Worm (Caenorhabditis elegans) whole organism, young adult: Measurements from ENCODE around the gene fbxa-221.
"Not testable (repeated sequence)": the region's sequence is repeated elsewhere in the genome, so short reads cannot be mapped to it uniquely, and the experiment has no call there.

Experiments used
- B0019.2 ChIP-seq: fragments of 200-800 bp; sonication (Bioruptor generic); conservative IDR thresholded peaks from 2 replicates; pipeline ENCODE4 v1.3.6; 2022; ENCODE audit warnings: missing genetic modification reagents, missing genetic modification characterization, missing compliant biosample characterization
- F22D6.2 ChIP-seq: sonication (generic microtip); optimal IDR thresholded peaks from 2 replicates; lab custom pipeline; 2016; ENCODE audit warnings: mild to moderate bottlenecking, missing genetic modification characterization, missing compliant biosample characterization
- F55B11.4 ChIP-seq: sonication (generic microtip); optimal IDR thresholded peaks from 2 replicates; lab custom pipeline; 2016; ENCODE audit warnings: missing compliant biosample characterization, missing genetic modification characterization, borderline replicate concordance; ENCODE audit not compliant: insufficient read depth
- F57C9.4 ChIP-seq: sonication (generic microtip); optimal IDR thresholded peaks from 2 replicates; lab custom pipeline; 2017; ENCODE audit warnings: mild to moderate bottlenecking, missing genetic modification characterization, missing compliant biosample characterization
- T26A5.8 ChIP-seq: sonication (generic microtip); optimal IDR thresholded peaks from 2 replicates; lab custom pipeline; 2016; ENCODE audit warnings: missing genetic modification characterization, missing compliant biosample characterization
- Y56A3A.18 ChIP-seq: fragments of 200-800 bp; sonication (Bioruptor generic); IDR thresholded peaks from 2 replicates; pipeline ENCODE4 v1.3.6; 2022; ENCODE audit warnings: missing genetic modification reagents, missing genetic modification characterization, missing compliant biosample characterization
- ZK185.1 ChIP-seq: sonication (generic microtip); optimal IDR thresholded peaks from 2 replicates; lab custom pipeline; 2016; ENCODE audit warnings: mild to moderate bottlenecking, missing genetic modification characterization, missing compliant biosample characterization; ENCODE audit not compliant: poor library complexity, severe bottlenecking
- aptf-3 ChIP-seq: fragments of 200-800 bp; sonication (Bioruptor generic); IDR thresholded peaks from 2 replicates; pipeline ENCODE4 v1.3.6; 2022; ENCODE audit warnings: missing genetic modification characterization, missing compliant biosample characterization
- bed-2 ChIP-seq: fragments of 200-800 bp; sonication (Bioruptor generic); IDR thresholded peaks from 2 replicates; pipeline ENCODE4 v1.3.6; 2022; ENCODE audit warnings: missing genetic modification reagents, missing genetic modification characterization, missing compliant biosample characterization
- cebp-1 ChIP-seq, 2 experiments: fragments of 200-800 bp in 1 of 2; sonication (Bioruptor generic) in 1 of 2; sonication (generic microtip) in 1 of 2; IDR thresholded peaks in 1 of 2; optimal IDR thresholded peaks in 1 of 2; 2 replicates each; pipeline versions ENCODE4 v1.3.6 to Lab custom; 2017 to 2022; ENCODE audit warnings: missing compliant biosample characterization in 2 of 2, missing genetic modification characterization in 2 of 2, mild to moderate bottlenecking in 1 of 2, missing genetic modification reagents in 1 of 2, moderate library complexity in 1 of 2
- ceh-100 ChIP-seq: fragments of 200-800 bp; sonication (Bioruptor generic); IDR thresholded peaks from 2 replicates; pipeline ENCODE4 v1.3.6; 2022; ENCODE audit warnings: missing genetic modification reagents, missing genetic modification characterization, missing compliant biosample characterization
- dpl-1 ChIP-seq: fragments of 150-350 bp; optimal IDR thresholded peaks from 2 replicates; lab custom pipeline; 2014; ENCODE audit warnings: missing biosample characterization, missing genetic modification reagents, missing genetic modification characterization
- egl-18 ChIP-seq: fragments of 200-800 bp; sonication (Bioruptor generic); IDR thresholded peaks from 2 replicates; pipeline ENCODE4 v1.3.6; 2022; ENCODE audit warnings: missing genetic modification reagents, missing genetic modification characterization, missing compliant biosample characterization
- egrh-3 ChIP-seq: fragments of 200-800 bp; sonication (Bioruptor generic); IDR thresholded peaks from 2 replicates; pipeline ENCODE4 v1.3.6; 2022; ENCODE audit warnings: missing genetic modification reagents, missing genetic modification characterization, missing compliant biosample characterization
- ekl-4 ChIP-seq: fragments of 200-800 bp; sonication (Bioruptor generic); IDR thresholded peaks from 2 replicates; pipeline ENCODE4 v1.3.6; 2022; ENCODE audit warnings: missing genetic modification reagents, missing genetic modification characterization, missing compliant biosample characterization
- hlh-12 ChIP-seq: sonication (generic microtip); optimal IDR thresholded peaks from 2 replicates; lab custom pipeline; 2016; ENCODE audit warnings: missing genetic modification characterization, missing compliant biosample characterization
- hlh-26 ChIP-seq: fragments of 200-800 bp; sonication (Bioruptor generic); conservative IDR thresholded peaks from 2 replicates; pipeline ENCODE4 v1.3.6; 2022; ENCODE audit warnings: missing genetic modification reagents, missing genetic modification characterization, missing compliant biosample characterization
- hrde-1 ChIP-seq: sonication (generic microtip); optimal IDR thresholded peaks from 2 replicates; lab custom pipeline; 2016; ENCODE audit warnings: missing genetic modification characterization, mild to moderate bottlenecking, missing compliant biosample characterization, moderate library complexity, missing genotype, missing genetic modification reagents, borderline replicate concordance
- lin-26 ChIP-seq: fragments of 200-800 bp; sonication (Bioruptor generic); IDR thresholded peaks from 2 replicates; pipeline ENCODE4 v1.3.6; 2022; ENCODE audit warnings: missing genetic modification reagents, missing genetic modification characterization, missing compliant biosample characterization
- lin-35 ChIP-seq, 3 experiments: fragments of 150-350 bp in 2 of 3; sonication (generic microtip) in 1 of 3; optimal IDR thresholded peaks; 2 replicates each; lab custom pipeline; 2014 to 2018; ENCODE audit warnings: missing biosample characterization in 3 of 3, missing genetic modification characterization in 3 of 3, missing genetic modification reagents in 3 of 3
- madf-10 ChIP-seq: sonication (generic microtip); optimal IDR thresholded peaks from 2 replicates; lab custom pipeline; 2016; ENCODE audit warnings: mild to moderate bottlenecking, missing genetic modification characterization, missing compliant biosample characterization
- madf-3 ChIP-seq: fragments of 200-800 bp; sonication (Bioruptor generic); IDR thresholded peaks from 2 replicates; pipeline ENCODE4 v1.3.6; 2022; ENCODE audit warnings: missing genetic modification reagents, missing genetic modification characterization, missing compliant biosample characterization
- madf-6 ChIP-seq: fragments of 200-800 bp; sonication (Bioruptor generic); IDR thresholded peaks from 2 replicates; pipeline ENCODE4 v1.3.6; 2022; ENCODE audit warnings: missing genetic modification reagents, missing genetic modification characterization, missing compliant biosample characterization
- mxl-1 ChIP-seq: sonication (generic microtip); optimal IDR thresholded peaks from 2 replicates; lab custom pipeline; 2016; ENCODE audit warnings: missing genetic modification characterization, missing compliant biosample characterization
- nfya-2 ChIP-seq: fragments of 200-800 bp; sonication (Bioruptor generic); IDR thresholded peaks from 2 replicates; pipeline ENCODE4 v1.3.6; 2022; ENCODE audit warnings: missing genetic modification reagents, missing genetic modification characterization, missing compliant biosample characterization
- nhr-120 ChIP-seq: fragments of 200-800 bp; sonication (Bioruptor generic); IDR thresholded peaks from 2 replicates; pipeline ENCODE4 v1.3.6; 2022; ENCODE audit warnings: missing genetic modification characterization, missing compliant biosample characterization
- nhr-179 ChIP-seq: sonication (generic microtip); optimal IDR thresholded peaks from 2 replicates; lab custom pipeline; 2016; ENCODE audit warnings: mild to moderate bottlenecking, missing genetic modification characterization, missing compliant biosample characterization
- nhr-27 ChIP-seq: fragments of 200-800 bp; sonication (Bioruptor generic); optimal IDR thresholded peaks from 2 replicates; lab custom pipeline; 2018; ENCODE audit warnings: mild to moderate bottlenecking, missing genetic modification characterization, moderate library complexity, missing compliant biosample characterization
- pbrm-1 ChIP-seq: fragments of 200-800 bp; sonication (Bioruptor generic); IDR thresholded peaks from 2 replicates; pipeline ENCODE4 v1.3.6; 2022; ENCODE audit warnings: missing genetic modification reagents, missing genetic modification characterization, missing compliant biosample characterization
- rec-8 ChIP-seq, 2 experiments: sonication (generic microtip); optimal IDR thresholded peaks; 2 replicates each; lab custom pipeline; 2016; ENCODE audit warnings: mild to moderate bottlenecking in 2 of 2, missing genetic modification characterization in 2 of 2, missing genetic modification reagents in 2 of 2, missing genotype in 2 of 2, missing biosample characterization in 1 of 2, missing compliant biosample characterization in 1 of 2, moderate library complexity in 1 of 2
- sea-2 ChIP-seq: fragments of 200-800 bp; sonication (Bioruptor generic); IDR thresholded peaks from 2 replicates; pipeline ENCODE4 v1.3.6; 2022; ENCODE audit warnings: missing genetic modification characterization, missing compliant biosample characterization
- snpc-3.4 ChIP-seq: sonication (generic microtip); optimal IDR thresholded peaks from 2 replicates; lab custom pipeline; 2017; ENCODE audit warnings: missing genetic modification characterization, mild to moderate bottlenecking, missing compliant biosample characterization, antibody characterized with exemption, moderate library complexity, missing genotype, missing genetic modification reagents
- somi-1 ChIP-seq: fragments of 200-800 bp; sonication (Bioruptor generic); optimal IDR thresholded peaks from 2 replicates; lab custom pipeline; 2018; ENCODE audit warnings: mild to moderate bottlenecking, missing genetic modification characterization, missing compliant biosample characterization
- sptf-2 ChIP-seq: fragments of 200-800 bp; sonication (Bioruptor generic); optimal IDR thresholded peaks from 2 replicates; lab custom pipeline; 2018; ENCODE audit warnings: mild to moderate bottlenecking, missing genetic modification characterization, missing compliant biosample characterization
- unc-62 ChIP-seq: fragments of 150-350 bp; optimal IDR thresholded peaks from 2 replicates; lab custom pipeline; 2014; ENCODE audit warnings: missing biosample characterization, missing genetic modification reagents, missing genetic modification characterization
- xnd-1 ChIP-seq: sonication (generic microtip); optimal IDR thresholded peaks from 2 replicates; lab custom pipeline; 2016; ENCODE audit warnings: missing genotype, missing genetic modification reagents, missing genetic modification characterization, missing compliant biosample characterization
- ztf-26 ChIP-seq: sonication (generic microtip); optimal IDR thresholded peaks from 2 replicates; lab custom pipeline; 2017; ENCODE audit warnings: missing genetic modification characterization, missing compliant biosample characterization

fbxa-221 gene

ce11 chrX:117080-117479 is 2.6 kb downstream of the fbxa-221 start, which contains the start of gene fbxa-222:
fbxa-222 (plus strand) TSS chrX:117380.
- TF ChIP-seq hlh-26 (GFP tag; lab: Robert Waterston, UW) (no peak), rec-8 (tag; optimal IDR thresholded peaks at IDR 0.05; lab: Kevin White, UChicago) (no peak), nhr-179 (tag; lab: Kevin White, UChicago) (no peak), bed-2 (GFP tag; lab: Robert Waterston, UW) (no peak), aptf-3 (GFP tag; lab: Robert Waterston, UW) (no peak), hrde-1 (tag; lab: Kevin White, UChicago) (no peak), sptf-2 (no peak), ZK185.1 (no peak), nhr-120 (GFP tag; lab: Robert Waterston, UW) (no peak), ekl-4 (GFP tag; lab: Robert Waterston, UW) (no peak), Y56A3A.18 (GFP tag; lab: Robert Waterston, UW) (no peak), snpc-3.4 (tag; lab: Kevin White, UChicago) (no peak), madf-10 (tag; lab: Kevin White, UChicago) (no peak), pbrm-1 (GFP tag; lab: Robert Waterston, UW) (no peak), F22D6.2 (tag; lab: Kevin White, UChicago) (no peak), madf-6 (GFP tag; lab: Robert Waterston, UW) (no peak), nhr-27 (tag; lab: Kevin White, UChicago) (no peak), egl-18 (no peak), somi-1 (GFP tag; lab: Kevin White, UChicago) (no peak)
- TF ChIP-seq, all 124 proteins: peak for 0

- TF ChIP-seq B0019.2; F22D6.2 (tag; lab: Kevin White, UChicago); lin-35 (GFP tag; optimal IDR thresholded peaks at IDR 0.05; lab: Kevin White, UChicago): not testable (repeated sequence)
Measured at ce11 chrX:119363-119762, 4.9 kb downstream of the fbxa-221 start, which contains the start of gene fbxa-16. fbxa-16 (plus strand) TSS chrX:119663.

DNA sequence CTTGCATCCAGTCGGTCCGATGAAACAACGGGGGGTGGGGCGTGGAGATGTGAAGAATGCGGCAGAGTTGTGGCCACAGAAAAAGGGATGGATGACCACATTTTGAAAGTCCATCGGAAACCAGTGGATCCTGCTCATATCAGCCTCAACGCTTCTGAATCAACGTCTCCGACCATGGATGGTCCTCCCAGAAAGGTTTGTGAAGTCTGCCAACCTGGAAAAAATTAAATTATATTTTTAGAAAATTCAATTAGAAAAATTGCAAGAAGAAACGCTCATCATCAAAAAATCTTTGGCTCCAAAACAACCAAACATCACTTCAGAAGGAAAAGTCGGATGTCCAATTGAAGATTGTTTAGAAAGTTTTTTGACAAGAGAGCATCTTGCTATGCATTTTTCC is 26.6 kb downstream of the fbxa-221 start, which contains the start of gene Y73B3A.8:
Y73B3A.8 (minus strand) TSS at position 101 of the 400 bp plus-strand sequence.
- TF ChIP-seq lin-26: no peak
- TF ChIP-seq nfya-2: no peak
- TF ChIP-seq madf-3: no peak
- no peak for TF ChIP-seq cebp-1 (GFP tag; IDR thresholded peaks at IDR 0.05; lab: Robert Waterston, UW)
- TF ChIP-seq cebp-1 (tag; optimal IDR thresholded peaks at IDR 0.05; lab: Kevin White, UChicago): no peak
- TF ChIP-seq snpc-3.4 (tag; lab: Kevin White, UChicago): no peak
- TF ChIP-seq egrh-3: no peak
- no peak for TF ChIP-seq hlh-12 (tag; lab: Kevin White, UChicago)
- TF ChIP-seq dpl-1 (GFP tag; lab: Kevin White, UChicago): no peak
- TF ChIP-seq F55B11.4: no peak
- no peak for TF ChIP-seq xnd-1
- no peak for TF ChIP-seq sea-2
- TF ChIP-seq mxl-1: no peak
- no peak for TF ChIP-seq unc-62 (GFP tag; lab: Kevin White, UChicago)
- no peak for TF ChIP-seq T26A5.8
- TF ChIP-seq F57C9.4 (tag; lab: Kevin White, UChicago): no peak
- TF ChIP-seq ztf-26: no peak
- no peak for TF ChIP-seq ceh-100
